Worm (Caenorhabditis elegans) whole organism, L4 larva: ENCODE measurements around the gene chat-1.

Experiments used
- F10B5.3 ChIP-seq: sonication (generic microtip); optimal IDR thresholded peaks from 2 replicates; lab custom pipeline; 2016; ENCODE audit warnings: mild to moderate bottlenecking, missing genetic modification characterization, missing compliant biosample characterization
- F26F4.8 ChIP-seq: fragments of 200-800 bp; sonication (Bioruptor generic); conservative IDR thresholded peaks from 2 replicates; pipeline ENCODE4 v1.3.6; 2022; ENCODE audit warnings: missing genetic modification characterization, missing compliant biosample characterization
- F44E2.7 ChIP-seq: fragments of 200-800 bp; sonication (Bioruptor generic); IDR thresholded peaks from 2 replicates; pipeline ENCODE4 v2.1.2; 2022; ENCODE audit warnings: missing genetic modification characterization, missing compliant biosample characterization
- T20F7.1 ChIP-seq: fragments of 200-800 bp; sonication (Bioruptor generic); optimal IDR thresholded peaks from 2 replicates; lab custom pipeline; 2018; ENCODE audit warnings: mild to moderate bottlenecking, missing genetic modification characterization, missing compliant biosample characterization
- Y105C5A.15 ChIP-seq: fragments of 200-800 bp; sonication (Bioruptor generic); IDR thresholded peaks from 2 replicates; pipeline ENCODE4 v1.3.6; 2022; ENCODE audit warnings: missing genetic modification characterization, missing compliant biosample characterization
- ceh-20 ChIP-seq: fragments of 200-800 bp; sonication (Bioruptor generic); IDR thresholded peaks from 2 replicates; pipeline ENCODE4 v1.3.6; 2022; ENCODE audit warnings: missing genetic modification reagents, missing genetic modification characterization, missing compliant biosample characterization
- ceh-82 ChIP-seq: sonication (generic microtip); optimal IDR thresholded peaks from 2 replicates; lab custom pipeline; 2017; ENCODE audit warnings: missing biosample characterization, missing genetic modification characterization
- cey-2 ChIP-seq: sonication (generic microtip); optimal IDR thresholded peaks from 3 replicates; lab custom pipeline; 2017; ENCODE audit warnings: missing genetic modification characterization, mild to moderate bottlenecking, missing compliant biosample characterization, antibody characterized with exemption, borderline replicate concordance; ENCODE audit not compliant: insufficient read depth
- daf-12 ChIP-seq: fragments of 150-350 bp; optimal IDR thresholded peaks from 2 replicates; lab custom pipeline; 2014; ENCODE audit warnings: missing biosample characterization, missing genetic modification reagents, missing genetic modification characterization
- daf-19 ChIP-seq: fragments of 200-800 bp; sonication (Bioruptor generic); conservative IDR thresholded peaks from 2 replicates; pipeline ENCODE4 v1.3.6; 2022; ENCODE audit warnings: missing genetic modification characterization, missing compliant biosample characterization
- dmd-9 ChIP-seq: fragments of 200-800 bp; sonication (Bioruptor generic); IDR thresholded peaks from 2 replicates; pipeline ENCODE4 v1.3.6; 2022; ENCODE audit warnings: missing genetic modification reagents, missing genetic modification characterization, missing compliant biosample characterization
- duxl-1 ChIP-seq: sonication (generic microtip); optimal IDR thresholded peaks from 2 replicates; lab custom pipeline; 2016; ENCODE audit warnings: mild to moderate bottlenecking, missing genetic modification characterization, moderate library complexity, missing compliant biosample characterization; ENCODE audit not compliant: poor library complexity
- dve-1 ChIP-seq: sonication (generic microtip); optimal IDR thresholded peaks from 2 replicates; lab custom pipeline; 2017; ENCODE audit warnings: antibody characterized with exemption, mild to moderate bottlenecking, missing genetic modification characterization, missing compliant biosample characterization; ENCODE audit not compliant: insufficient read depth
- fkh-10 ChIP-seq: fragments of 150-350 bp; optimal IDR thresholded peaks from 2 replicates; lab custom pipeline; 2014; ENCODE audit warnings: missing biosample characterization, missing genetic modification reagents, missing genetic modification characterization
- hif-1 ChIP-seq, 2 experiments: sonication (generic microtip); optimal IDR thresholded peaks; 2 replicates each; lab custom pipeline; 2016 to 2017; ENCODE audit warnings: missing compliant biosample characterization in 2 of 2, missing genetic modification characterization in 2 of 2, missing genetic modification reagents in 2 of 2, missing genotype in 2 of 2, mild to moderate bottlenecking in 1 of 2
- jun-1 ChIP-seq: fragments of 150-350 bp; optimal IDR thresholded peaks from 2 replicates; lab custom pipeline; 2014; ENCODE audit warnings: missing biosample characterization, missing genetic modification reagents, missing genetic modification characterization
- lin-1 ChIP-seq: fragments of 200-800 bp; sonication (Bioruptor generic); IDR thresholded peaks from 2 replicates; pipeline ENCODE4 v1.3.6; 2022; ENCODE audit warnings: missing genetic modification reagents, missing genetic modification characterization, missing compliant biosample characterization
- madf-5 ChIP-seq, 2 experiments: fragments of 200-800 bp; sonication (Bioruptor generic); IDR thresholded peaks; 2 replicates each; pipeline ENCODE4 v1.3.6; 2022; ENCODE audit warnings: missing compliant biosample characterization in 2 of 2, missing genetic modification characterization in 2 of 2
- madf-9 ChIP-seq: fragments of 200-800 bp; sonication (Bioruptor generic); conservative IDR thresholded peaks from 2 replicates; pipeline ENCODE4 v1.3.6; 2022; ENCODE audit warnings: missing genetic modification reagents, missing genetic modification characterization, missing compliant biosample characterization
- mdl-1 ChIP-seq, 2 experiments: fragments of 150-350 bp in 1 of 2; sonication (generic microtip) in 1 of 2; optimal IDR thresholded peaks; 2 replicates each; lab custom pipeline; 2014 to 2017; ENCODE audit warnings: missing biosample characterization in 2 of 2, missing genetic modification characterization in 2 of 2
- mep-1 ChIP-seq: fragments of 150-350 bp; sonication (generic microtip); optimal IDR thresholded peaks from 3 replicates; lab custom pipeline; 2014; ENCODE audit warnings: missing biosample characterization, missing genetic modification characterization
- mes-2 ChIP-seq: sonication (generic microtip); optimal IDR thresholded peaks from 2 replicates; lab custom pipeline; 2016; ENCODE audit warnings: missing genotype, mild to moderate bottlenecking, missing genetic modification characterization, missing compliant biosample characterization; ENCODE audit not compliant: poor library complexity, severe bottlenecking
- mxl-2 ChIP-seq: fragments of 200-800 bp; sonication (Bioruptor generic); conservative IDR thresholded peaks from 2 replicates; pipeline ENCODE4 v1.3.6; 2022; ENCODE audit warnings: missing genetic modification reagents, missing genetic modification characterization, missing compliant biosample characterization
- mxl-3 ChIP-seq: fragments of 200-800 bp; sonication (Bioruptor generic); optimal IDR thresholded peaks from 2 replicates; lab custom pipeline; 2018; ENCODE audit warnings: mild to moderate bottlenecking, missing genetic modification characterization, missing compliant biosample characterization
- nhr-10 ChIP-seq: fragments of 150-350 bp; optimal IDR thresholded peaks from 2 replicates; lab custom pipeline; 2014; ENCODE audit warnings: missing biosample characterization, missing genetic modification characterization
- nhr-237 ChIP-seq: sonication (generic microtip); optimal IDR thresholded peaks from 2 replicates; lab custom pipeline; 2017; ENCODE audit warnings: missing biosample characterization, missing genetic modification characterization
- php-3 ChIP-seq: fragments of 200-800 bp; sonication (Bioruptor generic); IDR thresholded peaks from 2 replicates; pipeline ENCODE4 v1.3.6; 2022; ENCODE audit warnings: missing genetic modification reagents, missing genetic modification characterization, missing compliant biosample characterization
- saeg-2 ChIP-seq: fragments of 200-800 bp; sonication (Bioruptor generic); IDR thresholded peaks from 2 replicates; pipeline ENCODE4 v1.3.6; 2022; ENCODE audit warnings: missing genetic modification reagents, missing genetic modification characterization, missing compliant biosample characterization
- snpc-4 ChIP-seq: fragments of 150-350 bp; optimal IDR thresholded peaks from 2 replicates; lab custom pipeline; 2014; ENCODE audit warnings: missing biosample characterization, missing genetic modification characterization
- spr-1 ChIP-seq: sonication (generic microtip); optimal IDR thresholded peaks from 2 replicates; lab custom pipeline; 2016; ENCODE audit warnings: mild to moderate bottlenecking, missing genetic modification characterization, missing compliant biosample characterization
- spr-3 ChIP-seq: fragments of 200-800 bp; sonication (Bioruptor generic); optimal IDR thresholded peaks from 2 replicates; lab custom pipeline; 2018; ENCODE audit warnings: mild to moderate bottlenecking, missing genetic modification characterization, missing compliant biosample characterization
- tag-97 ChIP-seq: fragments of 200-800 bp; sonication (Bioruptor generic); IDR thresholded peaks from 2 replicates; pipeline ENCODE4 v1.3.6; 2022; ENCODE audit warnings: missing genetic modification characterization, missing compliant biosample characterization
- tra-1 ChIP-seq: fragments of 200-800 bp; sonication (Bioruptor generic); IDR thresholded peaks from 2 replicates; pipeline ENCODE4 v1.3.6; 2022; ENCODE audit warnings: missing genetic modification reagents, missing genetic modification characterization, missing compliant biosample characterization
- unc-130 ChIP-seq: sonication (generic microtip); optimal IDR thresholded peaks from 2 replicates; lab custom pipeline; 2016; ENCODE audit warnings: missing genetic modification reagents, missing genetic modification characterization, missing compliant biosample characterization
- unc-62 ChIP-seq, 3 experiments: fragments of 150-350 bp in 1 of 3; sonication (generic microtip); optimal IDR thresholded peaks in 2 of 3; peaks in 1 of 3; 1 replicate in 1 of 3; 2 replicates in 2 of 3; lab custom pipeline; 2014 to 2017; ENCODE audit warnings: missing biosample characterization in 3 of 3, missing genetic modification characterization in 3 of 3, missing genetic modification reagents in 3 of 3, missing genotype in 1 of 3
- zfp-2 ChIP-seq: sonication (generic microtip); optimal IDR thresholded peaks from 2 replicates; lab custom pipeline; 2016; ENCODE audit warnings: mild to moderate bottlenecking, missing genetic modification characterization, missing compliant biosample characterization
- zfp-3 ChIP-seq: fragments of 200-800 bp; sonication (Bioruptor generic); conservative IDR thresholded peaks from 2 replicates; pipeline ENCODE4 v1.3.6; 2022; ENCODE audit warnings: missing genetic modification reagents, missing genetic modification characterization, missing compliant biosample characterization
- ztf-11 ChIP-seq: fragments of 150-350 bp; optimal IDR thresholded peaks from 2 replicates; lab custom pipeline; 2014; ENCODE audit warnings: missing biosample characterization, missing genetic modification characterization

Gene chat-1

ce11 chrIV:4429901-4430300 is 17.2 kb upstream of the chat-1 start, which contains the start of the genes str-185 and R08C7.5:
Gene str-185 (minus strand): TSS chrIV:4430001.
Gene R08C7.5 (plus strand): TSS chrIV:4430229.
- TF ChIP-seq nhr-10 (tag; lab: Kevin White, UChicago) (no peak), fkh-10 (no peak), jun-1 (tag; lab: Kevin White, UChicago) (no peak), nhr-237 (tag; lab: Kevin White, UChicago) (no peak), zfp-2 (tag; lab: Kevin White, UChicago) (no peak), dve-1 (tag; lab: Kevin White, UChicago) (no peak), mep-1 (tag; lab: Kevin White, UChicago) (no peak), lin-1 (GFP tag; lab: Robert Waterston, UW) (no peak)

- TF ChIP-seq saeg-2 (GFP tag; lab: Robert Waterston, UW) (no peak), tag-97 (GFP tag; lab: Robert Waterston, UW) (no peak), madf-5 (GFP tag; IDR thresholded peaks at IDR 0.05; lab: Robert Waterston, UW) (no peak), mes-2 (no peak), daf-12 (no peak), F44E2.7 (no peak), F10B5.3 (tag; lab: Kevin White, UChicago) (no peak), unc-62 (GFP tag; optimal IDR thresholded peaks at IDR 0.05 in 1 of 2; lab: Kevin White, UChicago) (no peak), unc-62 (tag; optimal IDR thresholded peaks at IDR 0.05; lab: Kevin White, UChicago) (no peak), F26F4.8 (GFP tag; lab: Robert Waterston, UW) (no peak), hif-1 (tag; optimal IDR thresholded peaks at IDR 0.05; lab: Kevin White, UChicago) (no peak), zfp-3 (no peak), cey-2 (tag; lab: Kevin White, UChicago) (no peak), spr-3 (GFP tag; lab: Kevin White, UChicago) (no peak), mdl-1 (tag; optimal IDR thresholded peaks at IDR 0.05; lab: Kevin White, UChicago) (no peak), mxl-2 (GFP tag; lab: Robert Waterston, UW) (no peak)
- TF ChIP-seq, all 104 proteins: peak for 0
These were observed 12.6 kb upstream of the chat-1 start, which contains the start of the genes R08C7.8 and R08C7.4 for ce11 chrIV:4434441-4435084. Gene R08C7.8 (minus strand): TSS chrIV:4434541. Gene R08C7.4 (plus strand): TSS chrIV:4435034.

ce11 chrIV:4437825-4438224 is 9.3 kb upstream of the chat-1 start:
- TF ChIP-seq madf-9 (GFP tag; lab: Robert Waterston, UW) = no peak
- no peak for TF ChIP-seq ztf-11 (tag; lab: Kevin White, UChicago)
- TF ChIP-seq ceh-20 = no peak
- no peak for TF ChIP-seq spr-1 (tag; lab: Kevin White, UChicago)
- no peak for TF ChIP-seq T20F7.1 (GFP tag; lab: Kevin White, UChicago)
- no peak for TF ChIP-seq dmd-9 (GFP tag; lab: Robert Waterston, UW)
- TF ChIP-seq F26F4.8 (GFP tag; lab: Robert Waterston, UW) = no peak
- TF ChIP-seq fkh-10 = no peak
- TF ChIP-seq duxl-1 (tag; lab: Kevin White, UChicago) = no peak
- no peak for TF ChIP-seq ceh-82
- no peak for TF ChIP-seq Y105C5A.15
- no peak for TF ChIP-seq daf-19 (GFP tag; lab: Robert Waterston, UW)
- TF ChIP-seq mxl-3 (GFP tag; lab: Kevin White, UChicago) = no peak
- no peak for TF ChIP-seq tag-97 (GFP tag; lab: Robert Waterston, UW)
- TF ChIP-seq snpc-4 = no peak
- TF ChIP-seq unc-130 (GFP tag; lab: Kevin White, UChicago) = no peak
- no peak for TF ChIP-seq F10B5.3 (tag; lab: Kevin White, UChicago)
- TF ChIP-seq tra-1 (GFP tag; lab: Robert Waterston, UW) = no peak
- no peak for TF ChIP-seq php-3 (GFP tag; lab: Robert Waterston, UW)
